Worm (Caenorhabditis elegans): ENCODE measurements around the gene clec-54.

ce11 chrV:14522514-14522913, 45.8 kb downstream of the clec-54 start, which contains the start of gene C53A5.16:
- TF ChIP-seq nhr-71 (tag; optimal IDR thresholded peaks at IDR 0.05) (no peak), pqm-1 (tag; optimal IDR thresholded peaks at IDR 0.05) (no peak), nhr-76 (tag; optimal IDR thresholded peaks at IDR 0.05) (no peak), nhr-47 (tag; optimal IDR thresholded peaks at IDR 0.05) (no peak)
